Fruit fly (Drosophila melanogaster) whole organism, wandering third instar larva: Measurements from ENCODE around the gene CG1090.

ENCODE experiments used
- HLH106 ChIP-seq: fragments of 200-800 bp; optimal IDR thresholded peaks from 3 replicates; lab custom pipeline; 2019; ENCODE audit warnings: missing biosample characterization, mild to moderate bottlenecking, missing genetic modification characterization, moderate library complexity
- Hnf4 ChIP-seq: fragments of 200-800 bp; sonication (Bioruptor generic); optimal IDR thresholded peaks from 2 replicates; lab custom pipeline; 2016; ENCODE audit warnings: missing biosample characterization, mild to moderate bottlenecking, missing genetic modification characterization
- N ChIP-seq: fragments of >200 bp; optimal IDR thresholded peaks from 2 replicates; lab custom pipeline; 2018; ENCODE audit warnings: missing biosample characterization, missing external identifiers, missing genetic modification characterization
- Sp1 ChIP-seq: fragments of 200-800 bp; sonication (Bioruptor generic); optimal IDR thresholded peaks from 3 replicates; lab custom pipeline; 2019; ENCODE audit warnings: missing biosample characterization, mild to moderate bottlenecking, missing genetic modification characterization, moderate library complexity
- brk ChIP-seq: fragments of 200-800 bp; sonication (Bioruptor generic); optimal IDR thresholded peaks from 2 replicates; lab custom pipeline; 2016; ENCODE audit warnings: missing biosample characterization, mild to moderate bottlenecking, missing genetic modification characterization
- foxo ChIP-seq, 2 experiments: fragments of 200-800 bp; sonication (Bioruptor generic); optimal IDR thresholded peaks; 2 replicates in 1 of 2; 3 replicates in 1 of 2; lab custom pipeline; 2016 to 2017; ENCODE audit warnings: missing biosample characterization in 2 of 2, missing genetic modification characterization in 2 of 2
- h ChIP-seq: fragments of 200-800 bp; sonication (Bioruptor generic); optimal IDR thresholded peaks from 3 replicates; lab custom pipeline; 2016; ENCODE audit warnings: missing biosample characterization, mild to moderate bottlenecking, missing genetic modification characterization
- psq ChIP-seq: fragments of 200-800 bp; sonication (Bioruptor generic); optimal IDR thresholded peaks from 3 replicates; lab custom pipeline; 2017; ENCODE audit warnings: missing biosample characterization, mild to moderate bottlenecking, missing genetic modification characterization, moderate library complexity
- sage ChIP-seq: fragments of 200-800 bp; sonication (Bioruptor generic); optimal IDR thresholded peaks from 2 replicates; lab custom pipeline; 2016; ENCODE audit warnings: missing biosample characterization, mild to moderate bottlenecking, missing genetic modification characterization
- woc ChIP-seq: sonication (Bioruptor generic); optimal IDR thresholded peaks from 2 replicates; lab custom pipeline; 2016; ENCODE audit warnings: missing biosample characterization, mild to moderate bottlenecking, missing genetic modification characterization

DNA sequence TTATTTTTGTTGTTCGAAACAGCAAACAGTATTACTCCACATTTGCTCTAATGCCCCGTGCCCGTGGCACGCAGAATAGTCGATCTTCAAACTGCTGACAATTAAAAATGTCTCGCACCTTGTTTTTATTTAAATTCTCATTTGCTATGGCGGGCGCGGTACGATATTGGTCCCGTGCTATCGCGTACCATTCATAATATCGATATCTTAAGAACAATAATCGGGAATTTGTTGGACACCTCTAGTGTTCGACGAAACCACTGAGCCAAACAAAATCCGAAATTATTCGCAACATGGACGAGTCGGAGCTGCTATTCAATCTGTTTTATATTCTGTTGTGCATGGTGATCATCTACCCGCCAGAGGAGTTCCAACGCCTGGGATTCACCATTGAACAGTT is 30.4 kb downstream of the CG1090 start, which contains the start of gene CG14646:
- no peak for TF ChIP-seq psq (GFP tag; lab: Kevin White, UChicago)
- TF ChIP-seq Sp1 (GFP tag; lab: Kevin White, UChicago), result no peak
- TF ChIP-seq brk, result no peak
- TF ChIP-seq woc (GFP tag; lab: Kevin White, UChicago), result no peak
- TF ChIP-seq HLH106 (tag; lab: Kevin White, UChicago), result no peak
- no peak for TF ChIP-seq foxo (GFP tag; optimal IDR thresholded peaks at IDR 0.05; lab: Kevin White, UChicago)
- no peak for TF ChIP-seq N (GFP tag; lab: Kevin White, UChicago)
- TF ChIP-seq sage (GFP tag; lab: Kevin White, UChicago), result no peak
- no peak for TF ChIP-seq Hnf4
- no peak for TF ChIP-seq h (GFP tag; lab: Kevin White, UChicago)
